Fruit fly (Drosophila melanogaster): ENCODE measurements around the gene CG43731.

The CG43731 gene

dm6 chr2L:19101744-19102143, at the start of gene CG43731, which contains the start of gene CG17344:
Gene CG43731 (plus strand): TSS chr2L:19102044.
Gene CG17344 (plus strand): TSS chr2L:19102044.
- TF ChIP-seq CG8478 (optimal IDR thresholded peaks at IDR 0.05) (no peak), CTCF (optimal IDR thresholded peaks at IDR 0.05) (no peak)

dm6 chr2L:19053860-19054515, 47.9 kb upstream of the CG43731 start, which contains the start of gene CG10492:
Gene CG10492 (plus strand): TSS chr2L:19054078.
- TF ChIP-seq CG8478 (optimal IDR thresholded peaks at IDR 0.05) = no peak
- TF ChIP-seq CTCF (optimal IDR thresholded peaks at IDR 0.05) = no peak

dm6 chr2L:19054516-19054887, 47.3 kb upstream of the CG43731 start:
- TF ChIP-seq CG8478 (optimal IDR thresholded peaks at IDR 0.05) (no peak), CTCF (optimal IDR thresholded peaks at IDR 0.05) (no peak)

dm6 chr2L:19057799-19058198, 44.0 kb upstream of the CG43731 start:
- TF ChIP-seq CTCF (optimal IDR thresholded peaks at IDR 0.05) (no peak), CG8478 (optimal IDR thresholded peaks at IDR 0.05) (no peak)

DNA sequence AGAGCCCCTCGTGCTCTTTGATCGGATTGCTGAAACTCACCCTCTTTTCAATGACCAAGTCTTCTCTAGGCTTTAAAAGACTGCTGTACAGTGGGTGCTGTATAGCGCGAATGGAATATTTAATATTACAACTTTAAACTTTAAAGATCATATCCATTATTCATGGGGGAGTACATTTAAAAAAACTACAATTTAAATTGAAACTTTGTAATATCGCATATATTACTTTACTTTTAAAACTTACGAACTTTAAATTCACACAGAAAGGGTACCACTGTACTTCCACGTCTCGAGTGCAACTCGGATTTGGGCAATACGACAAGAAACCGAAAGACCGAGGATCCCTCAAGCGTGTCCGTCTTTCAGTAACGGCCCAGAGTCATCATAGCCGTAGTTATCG, 42.9 kb upstream of the CG43731 start, which contains the start of gene Phlpp:
TSS of gene Phlpp (plus strand) at position 214 of the 400 bp plus-strand sequence.
- TF ChIP-seq CG8478 (optimal IDR thresholded peaks at IDR 0.05) = no peak
- TF ChIP-seq CTCF (optimal IDR thresholded peaks at IDR 0.05) = no peak

dm6 chr2L:19063090-19063692, 38.7 kb upstream of the CG43731 start, which contains the start of gene Dus4:
Gene Dus4 (plus strand): TSS chr2L:19063295.
- TF ChIP-seq CG8478 (optimal IDR thresholded peaks at IDR 0.05) = no peak
- no peak for TF ChIP-seq CTCF (optimal IDR thresholded peaks at IDR 0.05)

DNA sequence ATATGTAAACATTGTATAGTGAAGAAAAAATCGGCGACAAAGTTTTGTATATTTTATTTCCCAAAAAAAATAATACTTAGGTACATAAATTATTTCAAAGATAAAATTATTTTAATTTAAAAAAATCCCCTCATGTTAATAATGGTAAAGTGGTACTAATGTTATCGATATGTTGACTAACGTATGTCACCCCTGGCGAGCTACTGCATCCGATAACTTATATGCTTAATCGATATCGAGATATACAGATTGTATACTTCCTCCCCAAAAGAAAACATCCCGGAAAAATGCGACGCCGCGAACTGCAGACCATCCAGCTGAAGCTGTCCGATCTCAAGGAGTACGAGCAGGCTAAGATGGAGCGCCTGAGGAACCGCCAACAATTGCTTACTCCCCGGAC, 37.1 kb upstream of the CG43731 start, which contains the start of gene CG17343:
TSS of gene CG17343 (plus strand) at position 224 of the 400 bp plus-strand sequence.
- TF ChIP-seq CG8478 (optimal IDR thresholded peaks at IDR 0.05) = no peak
- no peak for TF ChIP-seq CTCF (optimal IDR thresholded peaks at IDR 0.05)

dm6 chr2L:19068393-19068792, 33.5 kb upstream of the CG43731 start:
- no peak for TF ChIP-seq CTCF (optimal IDR thresholded peaks at IDR 0.05)
- no peak for TF ChIP-seq CG8478 (optimal IDR thresholded peaks at IDR 0.05)

DNA sequence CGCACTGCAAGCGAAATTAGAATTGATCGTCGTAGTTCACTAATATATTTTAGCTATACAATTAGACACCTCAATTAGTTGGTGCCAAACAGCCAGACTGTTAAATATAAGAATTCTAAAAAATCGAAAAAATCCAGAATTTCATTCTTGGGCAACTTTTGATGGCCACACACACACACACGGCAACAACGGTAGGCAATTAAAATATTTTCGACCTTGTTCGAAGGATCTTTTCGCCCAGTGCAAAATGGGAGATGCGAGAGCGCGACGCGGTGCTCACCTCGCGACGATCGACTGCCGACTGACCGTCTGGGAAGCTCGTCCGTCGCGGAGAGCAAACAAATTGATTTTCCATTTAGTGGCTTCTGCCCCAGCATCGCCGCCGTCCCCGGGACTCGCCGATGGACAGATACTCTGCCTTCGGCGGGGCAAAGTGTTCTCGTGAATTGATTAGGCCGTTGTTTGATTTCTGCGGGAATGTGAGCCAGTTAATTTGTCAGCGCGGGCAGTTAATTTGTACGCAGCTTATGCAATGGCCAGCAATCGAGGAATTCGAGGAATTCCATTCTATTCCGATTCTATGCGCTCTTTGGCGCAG, 32.2 kb upstream of the CG43731 start, which contains the start of gene CG10702:
TSS of gene CG10702 (minus strand) at position 304 of the 598 bp plus-strand sequence.
- TF ChIP-seq CTCF (optimal IDR thresholded peaks at IDR 0.05) = no peak
- no peak for TF ChIP-seq CG8478 (optimal IDR thresholded peaks at IDR 0.05)

- TF ChIP-seq CG8478 (optimal IDR thresholded peaks at IDR 0.05) = no peak
- TF ChIP-seq CTCF (optimal IDR thresholded peaks at IDR 0.05) = no peak
These were observed 30.1 kb upstream of the CG43731 start for dm6 chr2L:19071713-19072112.

DNA sequence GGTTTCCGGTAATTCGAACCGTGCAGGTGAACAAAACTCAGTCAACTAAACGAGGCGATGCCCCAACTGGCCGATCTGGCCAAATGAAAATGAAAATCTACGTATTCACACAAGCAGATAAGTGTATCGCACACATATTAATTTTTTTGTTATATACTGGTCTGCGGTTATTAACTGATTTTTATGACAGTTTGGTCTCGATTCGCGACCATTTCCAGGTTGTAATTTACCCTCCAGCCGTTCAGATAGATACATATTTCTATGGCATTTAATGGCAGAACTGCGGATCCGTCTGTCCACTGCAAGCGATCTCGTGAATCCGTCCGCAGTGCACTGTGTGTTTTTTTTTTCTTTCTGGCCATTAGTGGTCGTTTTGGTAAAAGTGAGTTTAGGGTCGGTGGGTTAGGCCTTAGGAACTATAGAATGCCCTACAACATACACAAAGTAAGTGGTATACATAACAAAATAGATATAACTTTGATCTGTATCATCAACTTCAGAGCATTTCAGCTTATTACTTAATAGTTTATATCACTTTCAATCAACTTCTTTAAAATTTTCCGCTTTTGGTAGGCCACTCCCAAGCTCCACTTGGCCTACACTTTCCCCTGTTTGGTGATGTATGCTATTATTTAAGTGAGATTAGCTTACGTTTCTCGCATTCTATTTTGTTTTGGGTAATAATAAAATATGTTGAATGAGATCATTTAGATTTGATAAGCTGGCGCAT, 27.6 kb upstream of the CG43731 start, which contains the start of gene CG17572:
TSS of gene CG17572 (minus strand) at position 51 of the 730 bp plus-strand sequence.
- no peak for TF ChIP-seq CG8478 (optimal IDR thresholded peaks at IDR 0.05)

dm6 chr2L:19078928-19079327, 22.9 kb upstream of the CG43731 start, which contains the start of gene CG10700:
Gene CG10700 (minus strand): TSS chr2L:19079028.
- TF ChIP-seq CTCF (optimal IDR thresholded peaks at IDR 0.05) (no peak), CG8478 (optimal IDR thresholded peaks at IDR 0.05) (no peak)

DNA sequence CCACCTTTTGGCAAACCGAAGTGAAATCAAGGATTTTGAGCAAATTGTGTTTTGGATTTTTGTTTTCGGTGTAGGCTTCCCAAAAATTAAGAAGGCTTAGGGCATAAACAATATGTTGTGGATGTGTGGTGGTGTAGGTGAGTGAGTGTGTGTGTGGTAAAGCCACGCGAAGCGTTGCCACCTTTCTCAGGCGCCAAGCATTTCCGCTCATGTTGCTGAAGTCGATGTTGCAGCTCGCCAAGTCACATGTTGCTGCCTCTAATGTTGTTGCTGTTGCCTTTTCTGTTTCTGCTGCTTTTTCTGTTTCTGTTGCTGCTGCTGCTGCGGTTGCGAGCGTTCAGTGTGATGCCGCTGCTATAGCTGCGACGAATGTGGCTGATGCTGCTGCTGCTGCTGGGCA, 22.1 kb upstream of the CG43731 start:
- TF ChIP-seq CTCF (optimal IDR thresholded peaks at IDR 0.05) (no peak), CG8478 (optimal IDR thresholded peaks at IDR 0.05) (no peak)

DNA sequence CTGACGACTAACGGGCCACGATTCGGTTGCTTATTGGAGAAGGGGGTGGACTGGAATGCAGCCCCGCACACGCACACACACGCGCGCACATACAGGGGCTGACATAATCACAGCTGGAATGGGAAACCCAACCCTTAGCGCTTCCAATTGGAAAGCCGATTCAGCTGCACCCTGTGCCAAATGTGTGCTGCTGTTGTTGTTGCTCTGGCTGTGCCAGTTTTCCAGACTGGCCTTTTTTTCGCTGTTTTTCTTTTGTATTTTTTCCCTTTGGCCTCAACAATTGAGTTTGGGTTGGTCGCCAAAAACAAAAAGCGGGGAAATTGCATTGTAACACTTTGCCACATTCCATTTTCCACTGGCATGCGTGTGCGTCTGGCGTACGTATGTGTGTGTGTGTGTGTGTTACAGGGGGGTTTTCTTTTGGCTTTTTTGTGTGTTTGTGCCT, 18.5 kb upstream of the CG43731 start:
- TF ChIP-seq CTCF (optimal IDR thresholded peaks at IDR 0.05) (no peak), CG8478 (optimal IDR thresholded peaks at IDR 0.05) (no peak)

- no peak for TF ChIP-seq CTCF (optimal IDR thresholded peaks at IDR 0.05)
These were observed 12.9 kb upstream of the CG43731 start for dm6 chr2L:19088895-19089294.
